Worm (Caenorhabditis elegans) whole organism, L4 larva: ENCODE data around the gene fbxb-111.

ENCODE experiments used
- aly-2 ChIP-seq: sonication (generic microtip); optimal IDR thresholded peaks from 2 replicates; lab custom pipeline; 2018; ENCODE audit warnings: missing biosample characterization, missing genetic modification characterization
- dve-1 ChIP-seq: sonication (generic microtip); optimal IDR thresholded peaks from 2 replicates; lab custom pipeline; 2017; ENCODE audit warnings: antibody characterized with exemption, mild to moderate bottlenecking, missing genetic modification characterization, missing compliant biosample characterization; ENCODE audit not compliant: insufficient read depth
- lin-39 ChIP-seq: fragments of 150-350 bp; optimal IDR thresholded peaks from 2 replicates; lab custom pipeline; 2014; ENCODE audit warnings: missing biosample characterization, missing genetic modification reagents, missing genetic modification characterization
- nhr-237 ChIP-seq: sonication (generic microtip); optimal IDR thresholded peaks from 2 replicates; lab custom pipeline; 2017; ENCODE audit warnings: missing biosample characterization, missing genetic modification characterization
- nhr-28 ChIP-seq: fragments of 150-350 bp; optimal IDR thresholded peaks from 2 replicates; lab custom pipeline; 2014; ENCODE audit warnings: missing biosample characterization, missing genetic modification characterization
- php-3 ChIP-seq: fragments of 200-800 bp; sonication (Bioruptor generic); IDR thresholded peaks from 2 replicates; pipeline ENCODE4 v1.3.6; 2022; ENCODE audit warnings: missing genetic modification reagents, missing genetic modification characterization, missing compliant biosample characterization
- skn-1 ChIP-seq: fragments of 150-350 bp; optimal IDR thresholded peaks from 2 replicates; lab custom pipeline; 2014; ENCODE audit warnings: missing biosample characterization, missing genetic modification characterization
- snpc-4 ChIP-seq: fragments of 150-350 bp; optimal IDR thresholded peaks from 2 replicates; lab custom pipeline; 2014; ENCODE audit warnings: missing biosample characterization, missing genetic modification characterization
- ztf-7 ChIP-seq: fragments of 150-350 bp; optimal IDR thresholded peaks from 2 replicates; lab custom pipeline; 2014; ENCODE audit warnings: missing biosample characterization, missing genetic modification characterization

DNA sequence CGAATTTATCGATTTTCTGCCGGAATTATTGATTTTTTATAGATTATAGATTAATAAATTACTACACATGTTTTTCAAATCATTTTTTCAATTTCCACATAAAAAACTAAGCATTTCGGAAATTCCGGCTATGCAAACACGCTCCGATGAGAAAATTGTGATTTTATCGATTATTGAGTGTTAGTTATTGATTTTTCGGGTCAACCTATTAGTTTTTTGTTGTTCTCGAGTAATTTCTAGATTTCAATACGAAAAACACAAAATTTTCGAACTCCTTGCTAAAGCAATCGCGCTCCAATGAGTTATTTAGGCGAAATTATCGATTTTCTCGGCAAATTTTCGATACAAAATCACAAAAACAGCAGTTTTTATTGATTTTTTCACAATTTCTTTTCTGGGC is 20.6 kb upstream of the fbxb-111 start:
- TF ChIP-seq nhr-28 (no peak), nhr-237 (tag; lab: Kevin White, UChicago) (no peak), aly-2 (tag; lab: Kevin White, UChicago) (no peak), skn-1 (no peak), snpc-4 (tag; lab: Kevin White, UChicago) (no peak), php-3 (GFP tag; lab: Robert Waterston, UW) (no peak), ztf-7 (no peak), dve-1 (no peak), lin-39 (tag; lab: Kevin White, UChicago) (no peak)
